Fruit fly (Drosophila melanogaster) ovary, adult (tissue): ENCODE data around the gene Ythdf.

ENCODE experiments used
- CG17801 ChIP-seq: fragments of 200-800 bp; optimal IDR thresholded peaks from 2 replicates; lab custom pipeline; 2019; ENCODE audit warnings: missing biosample characterization, mild to moderate bottlenecking, missing genetic modification characterization, moderate library complexity; ENCODE audit not compliant: partially characterized antibody

The Ythdf gene

dm6 chr3R:25050649-25051048, 11.6 kb upstream of the Ythdf start:
- TF ChIP-seq CG17801, result no peak

- TF ChIP-seq CG17801, result peak; percentile 88
Measured at dm6 chr3R:25049742-25050517, 10.9 kb upstream of the Ythdf start.

dm6 chr3R:25049383-25049741, 10.3 kb upstream of the Ythdf start, which contains the start of gene CG11791:
TSS of gene CG11791 (plus strand) at chr3R:25049616.
- TF ChIP-seq CG17801, result no peak

dm6 chr3R:25047504-25047903, 8.5 kb upstream of the Ythdf start, which contains the start of gene CG11790:
TSS of gene CG11790 (plus strand) at chr3R:25047706.
- peak; percentile 38 for TF ChIP-seq CG17801

- no peak for TF ChIP-seq CG17801
Measured at dm6 chr3R:25046023-25046422, 7.0 kb upstream of the Ythdf start, which contains the start of gene CG11786. TSS of gene CG11786 (plus strand) at chr3R:25046323.

- TF ChIP-seq CG17801, result no peak
Measured at dm6 chr3R:25044816-25045551, 5.9 kb upstream of the Ythdf start, which contains the start of gene 5PtaseI. TSS of gene 5PtaseI (minus strand) at chr3R:25045151.

dm6 chr3R:25036644-25037043, 2.4 kb downstream of the Ythdf start, which contains the start of gene CG31115:
TSS of gene CG31115 (plus strand) at chr3R:25036944.
- no peak for TF ChIP-seq CG17801

dm6 chr3R:25033142-25033586, 5.9 kb downstream of the Ythdf start, which contains the start of gene Smg6:
TSS of gene Smg6 (minus strand) at chr3R:25033465.
- peak; percentile 35 for TF ChIP-seq CG17801

- no peak for TF ChIP-seq CG17801
Measured at dm6 chr3R:25032686-25033085, 6.4 kb downstream of the Ythdf start.

dm6 chr3R:25027281-25028219, 11.5 kb downstream of the Ythdf start:
- TF ChIP-seq CG17801, result no peak

- TF ChIP-seq CG17801, result peak; percentile 93
Measured at dm6 chr3R:25024895-25025557, 14.0 kb downstream of the Ythdf start, which contains the start of the genes EMC6 and Hr96. TSS of gene EMC6 (minus strand) at chr3R:25025017. TSS of gene Hr96 (plus strand) at chr3R:25025235.

- no peak for TF ChIP-seq CG17801
Measured at dm6 chr3R:25023056-25023455, 16.0 kb downstream of the Ythdf start, which contains the start of gene beta4GalT7. TSS of gene beta4GalT7 (plus strand) at chr3R:25023256.

- no peak for TF ChIP-seq CG17801
Measured at dm6 chr3R:25012016-25012415, 27.0 kb downstream of the Ythdf start.

dm6 chr3R:25009745-25010446, 29.2 kb downstream of the Ythdf start:
- TF ChIP-seq CG17801, result no peak

dm6 chr3R:25005748-25006147, 33.3 kb downstream of the Ythdf start:
- TF ChIP-seq CG17801, result no peak
